Fruit fly (Drosophila melanogaster): ENCODE data around the gene CG6765.

- TF ChIP-seq Pif1A (GFP tag; optimal IDR thresholded peaks at IDR 0.05) (no peak), CG15710 (tag; optimal IDR thresholded peaks at IDR 0.05) (no peak), Snoo (tag; optimal IDR thresholded peaks at IDR 0.05) (no peak), CG8301 (tag; optimal IDR thresholded peaks at IDR 0.05) (no peak)
These were observed 2.9 kb upstream of the CG6765 start, which contains the start of the genes ZC3H3 and Pus7 for dm6 chr3L:8509567-8510109.
